Worm (Caenorhabditis elegans) whole organism, L2 larva: ENCODE data around the gene cfap-36.
"Not testable (repeated sequence)": the region's sequence is repeated elsewhere in the genome, so short reads cannot be mapped to it uniquely, and the experiment has no call there.

Experiments used
- C34F6.9 ChIP-seq: fragments of 150-350 bp; optimal IDR thresholded peaks from 2 replicates; lab custom pipeline; 2014; ENCODE audit warnings: missing biosample characterization, missing genetic modification characterization
- F13H6.1 ChIP-seq: sonication (generic microtip); optimal IDR thresholded peaks from 2 replicates; lab custom pipeline; 2016; ENCODE audit warnings: missing genetic modification characterization, missing compliant biosample characterization
- aly-2 ChIP-seq: fragments of 150-350 bp; optimal IDR thresholded peaks from 2 replicates; lab custom pipeline; 2014; ENCODE audit warnings: missing biosample characterization, missing genetic modification characterization
- ama-1 ChIP-seq: fragments of 150-350 bp; optimal IDR thresholded peaks from 2 replicates; lab custom pipeline; 2018; ENCODE audit warnings: inconsistent platforms
- blmp-1 ChIP-seq: sonication (generic microtip); optimal IDR thresholded peaks from 2 replicates; lab custom pipeline; 2017; ENCODE audit warnings: missing genetic modification characterization, mild to moderate bottlenecking, missing compliant biosample characterization, antibody characterized with exemption, moderate library complexity; ENCODE audit not compliant: insufficient read depth
- ceh-16 ChIP-seq: fragments of 150-350 bp; optimal IDR thresholded peaks from 2 replicates; lab custom pipeline; 2014; ENCODE audit warnings: missing biosample characterization, missing genetic modification characterization
- ceh-82 ChIP-seq: fragments of 150-350 bp; optimal IDR thresholded peaks from 2 replicates; lab custom pipeline; 2014; ENCODE audit warnings: missing biosample characterization, missing genetic modification characterization
- crh-2 ChIP-seq: sonication (generic microtip); optimal IDR thresholded peaks from 2 replicates; lab custom pipeline; 2017; ENCODE audit warnings: missing biosample characterization, missing genetic modification characterization
- dmd-4 ChIP-seq: sonication (generic microtip); optimal IDR thresholded peaks from 2 replicates; lab custom pipeline; 2017; ENCODE audit warnings: missing biosample characterization, missing genetic modification characterization
- egl-27 ChIP-seq: sonication (generic microtip); optimal IDR thresholded peaks from 3 replicates; lab custom pipeline; 2017; ENCODE audit warnings: missing biosample characterization, missing genetic modification reagents, missing genetic modification characterization
- elt-1 ChIP-seq: fragments of 150-350 bp; optimal IDR thresholded peaks from 2 replicates; lab custom pipeline; 2014; ENCODE audit warnings: missing biosample characterization, missing genetic modification characterization
- fos-1 ChIP-seq: fragments of 150-350 bp; optimal IDR thresholded peaks from 2 replicates; lab custom pipeline; 2014; ENCODE audit warnings: missing biosample characterization, missing genetic modification characterization
- gmeb-1 ChIP-seq: fragments of 150-350 bp; optimal IDR thresholded peaks from 2 replicates; lab custom pipeline; 2014; ENCODE audit warnings: missing biosample characterization, missing genetic modification characterization
- lin-11 ChIP-seq: fragments of 150-350 bp; sonication (generic microtip); optimal IDR thresholded peaks from 2 replicates; lab custom pipeline; 2014; ENCODE audit warnings: missing biosample characterization, missing genetic modification characterization, inconsistent platforms, mixed read lengths
- lin-13 ChIP-seq: fragments of 150-350 bp; optimal IDR thresholded peaks from 2 replicates; lab custom pipeline; 2014; ENCODE audit warnings: missing biosample characterization, missing genetic modification reagents, missing genetic modification characterization
- lsy-2 ChIP-seq, 2 experiments: fragments of 150-350 bp in 1 of 2; sonication (generic microtip) in 1 of 2; optimal IDR thresholded peaks; 2 replicates each; lab custom pipeline; 2014 to 2017; ENCODE audit warnings: missing biosample characterization in 2 of 2, missing genetic modification characterization in 2 of 2
- mab-5 ChIP-seq: fragments of 150-350 bp; optimal IDR thresholded peaks from 2 replicates; lab custom pipeline; 2014; ENCODE audit warnings: missing biosample characterization, missing genetic modification characterization
- mdl-1 ChIP-seq, 2 experiments: fragments of 150-350 bp in 1 of 2; sonication (generic microtip) in 1 of 2; optimal IDR thresholded peaks; 2 replicates each; lab custom pipeline; 2017; ENCODE audit warnings: missing biosample characterization in 2 of 2, missing genetic modification characterization in 2 of 2
- nhr-129 ChIP-seq: fragments of 150-350 bp; optimal IDR thresholded peaks from 2 replicates; lab custom pipeline; 2014; ENCODE audit warnings: missing biosample characterization, missing genetic modification characterization
- nhr-21 ChIP-seq: fragments of 150-350 bp; optimal IDR thresholded peaks from 2 replicates; lab custom pipeline; 2014; ENCODE audit warnings: missing biosample characterization, missing genetic modification characterization
- nhr-23 ChIP-seq: fragments of 150-350 bp; optimal IDR thresholded peaks from 2 replicates; lab custom pipeline; 2014; ENCODE audit warnings: missing biosample characterization, missing genetic modification reagents, missing genetic modification characterization
- nhr-25 ChIP-seq: fragments of 150-350 bp; sonication (generic microtip); optimal IDR thresholded peaks from 3 replicates; lab custom pipeline; 2014; ENCODE audit warnings: missing biosample characterization, missing genetic modification characterization
- nhr-77 ChIP-seq: fragments of 150-350 bp; optimal IDR thresholded peaks from 2 replicates; lab custom pipeline; 2014; ENCODE audit warnings: missing biosample characterization, missing genetic modification characterization
- sem-4 ChIP-seq: fragments of 150-350 bp; optimal IDR thresholded peaks from 2 replicates; lab custom pipeline; 2014; ENCODE audit warnings: missing biosample characterization, missing genetic modification reagents, missing genetic modification characterization
- sma-3 ChIP-seq: sonication (generic microtip); optimal IDR thresholded peaks from 2 replicates; lab custom pipeline; 2016; ENCODE audit warnings: missing genetic modification reagents, missing genetic modification characterization, missing compliant biosample characterization
- sma-9 ChIP-seq, 2 experiments: fragments of 150-350 bp in 1 of 2; sonication (generic microtip) in 1 of 2; optimal IDR thresholded peaks; 2 replicates each; lab custom pipeline; 2014 to 2016; ENCODE audit warnings: missing genetic modification characterization in 2 of 2, mild to moderate bottlenecking in 1 of 2, missing biosample characterization in 1 of 2, missing compliant biosample characterization in 1 of 2, missing genetic modification reagents in 1 of 2, moderate library complexity in 1 of 2
- snpc-4 ChIP-seq: fragments of 150-350 bp; optimal IDR thresholded peaks from 2 replicates; lab custom pipeline; 2014; ENCODE audit warnings: missing biosample characterization, missing genetic modification characterization
- unc-39 ChIP-seq: fragments of 150-350 bp; optimal IDR thresholded peaks from 2 replicates; lab custom pipeline; 2014; ENCODE audit warnings: missing biosample characterization, missing genetic modification characterization
- unc-55 ChIP-seq: fragments of 150-350 bp; sonication (generic microtip); optimal IDR thresholded peaks from 3 replicates; lab custom pipeline; 2014; ENCODE audit warnings: missing biosample characterization, missing genetic modification reagents, missing genetic modification characterization
- unc-62 ChIP-seq: fragments of 150-350 bp; optimal IDR thresholded peaks from 2 replicates; lab custom pipeline; 2014; ENCODE audit warnings: missing biosample characterization, missing genetic modification reagents, missing genetic modification characterization
- zag-1 ChIP-seq: fragments of 150-350 bp; optimal IDR thresholded peaks from 2 replicates; lab custom pipeline; 2014; ENCODE audit warnings: missing biosample characterization, missing genetic modification characterization

The cfap-36 gene

ce11 chrV:172110-172509 lies at the start of gene cfap-36:
cfap-36 (minus strand) TSS chrV:172210.
- no peak for TF ChIP-seq mab-5 (tag; lab: Kevin White, UChicago)
- no peak for TF ChIP-seq lin-13 (GFP tag; lab: Kevin White, UChicago)
- TF ChIP-seq sem-4 = no peak
- TF ChIP-seq unc-55 (GFP tag; lab: Kevin White, UChicago) = no peak
- no peak for TF ChIP-seq fos-1 (tag; lab: Kevin White, UChicago)
- TF ChIP-seq nhr-25 (tag; lab: Kevin White, UChicago) = no peak
- no peak for TF ChIP-seq ceh-16 (tag; lab: Kevin White, UChicago)
- TF ChIP-seq sma-9 (GFP tag; optimal IDR thresholded peaks at IDR 0.05; lab: Kevin White, UChicago) = no peak
- TF ChIP-seq sma-9 (tag; optimal IDR thresholded peaks at IDR 0.05; lab: Kevin White, UChicago) = no peak
- TF ChIP-seq egl-27 (tag; lab: Kevin White, UChicago) = no peak
- TF ChIP-seq blmp-1 (tag; lab: Kevin White, UChicago) = no peak
- TF ChIP-seq unc-62 (GFP tag; lab: Kevin White, UChicago) = no peak
- no peak for TF ChIP-seq elt-1 (tag; lab: Kevin White, UChicago)
- TF ChIP-seq unc-39 = no peak
- TF ChIP-seq nhr-21 = no peak
- TF ChIP-seq F13H6.1 (tag; lab: Kevin White, UChicago) = no peak
- no peak for TF ChIP-seq C34F6.9
- TF ChIP-seq, all 48 proteins: peak for 0

- TF ChIP-seq ceh-82 (tag; lab: Kevin White, UChicago) = no peak
- TF ChIP-seq fos-1 (tag; lab: Kevin White, UChicago) = no peak
- no peak for TF ChIP-seq C34F6.9
- TF ChIP-seq lsy-2 (tag; optimal IDR thresholded peaks at IDR 0.05; lab: Kevin White, UChicago) = no peak
- TF ChIP-seq dmd-4 (tag; lab: Kevin White, UChicago) = no peak
- no peak for TF ChIP-seq unc-55 (GFP tag; lab: Kevin White, UChicago)
- no peak for TF ChIP-seq crh-2 (tag; lab: Kevin White, UChicago)
- no peak for TF ChIP-seq gmeb-1 (tag; lab: Kevin White, UChicago)
- TF ChIP-seq nhr-129 (tag; lab: Kevin White, UChicago) = no peak
- TF ChIP-seq elt-1 (tag; lab: Kevin White, UChicago) = no peak
- TF ChIP-seq mdl-1 (tag; optimal IDR thresholded peaks at IDR 0.05; lab: Kevin White, UChicago) = no peak
- no peak for TF ChIP-seq sma-9 (GFP tag; optimal IDR thresholded peaks at IDR 0.05; lab: Kevin White, UChicago)
- no peak for TF ChIP-seq sma-9 (tag; optimal IDR thresholded peaks at IDR 0.05; lab: Kevin White, UChicago)
- TF ChIP-seq aly-2 (tag; lab: Kevin White, UChicago) = no peak
- TF ChIP-seq nhr-25 (tag; lab: Kevin White, UChicago) = no peak
- TF ChIP-seq, all 48 proteins: peak for 0
Measured at ce11 chrV:219632-220031, 47.6 kb upstream of the cfap-36 start, which contains the start of gene srh-80. srh-80 (plus strand) TSS chrV:219932.

DNA sequence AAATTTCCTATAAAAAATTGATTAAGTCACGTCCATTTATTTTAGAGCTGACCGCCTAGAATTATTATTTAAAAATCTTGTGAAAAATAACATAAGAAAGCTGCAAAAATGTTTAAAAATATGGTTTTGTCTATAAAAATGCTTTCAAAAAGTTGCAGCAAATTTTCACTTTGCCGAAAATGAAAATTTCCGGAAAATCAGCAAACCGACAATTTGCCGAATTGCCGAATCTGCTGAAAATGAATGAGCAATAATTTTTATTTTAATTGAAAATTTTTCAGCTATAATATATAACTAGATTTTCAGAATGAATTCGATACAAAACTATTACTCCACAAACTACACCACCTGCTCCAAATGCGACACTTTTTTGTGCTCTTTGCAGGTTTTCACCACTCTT lies 44.8 kb upstream of the cfap-36 start, which contains the start of gene srh-78:
Gene srh-78 (plus strand): TSS at position 301 of the 400 bp plus-strand sequence.
- no peak for TF ChIP-seq lin-11 (tag; lab: Kevin White, UChicago)

ce11 chrV:215697-216096 lies 43.7 kb upstream of the cfap-36 start:
- TF ChIP-seq sma-3 (GFP tag; lab: Kevin White, UChicago) = no peak
- TF ChIP-seq gmeb-1 (tag; lab: Kevin White, UChicago) = no peak
- TF ChIP-seq lin-11 (tag; lab: Kevin White, UChicago) = no peak
- TF ChIP-seq elt-1 (tag; lab: Kevin White, UChicago) = no peak
- no peak for TF ChIP-seq unc-62 (GFP tag; lab: Kevin White, UChicago)
- TF ChIP-seq nhr-77 (tag; lab: Kevin White, UChicago) = no peak
- no peak for TF ChIP-seq nhr-23
- no peak for TF ChIP-seq snpc-4 (tag; lab: Kevin White, UChicago)
- TF ChIP-seq ama-1 = no peak
- no peak for TF ChIP-seq ceh-82 (tag; lab: Kevin White, UChicago)
- TF ChIP-seq nhr-129 (tag; lab: Kevin White, UChicago) = no peak
- no peak for TF ChIP-seq C34F6.9

DNA sequence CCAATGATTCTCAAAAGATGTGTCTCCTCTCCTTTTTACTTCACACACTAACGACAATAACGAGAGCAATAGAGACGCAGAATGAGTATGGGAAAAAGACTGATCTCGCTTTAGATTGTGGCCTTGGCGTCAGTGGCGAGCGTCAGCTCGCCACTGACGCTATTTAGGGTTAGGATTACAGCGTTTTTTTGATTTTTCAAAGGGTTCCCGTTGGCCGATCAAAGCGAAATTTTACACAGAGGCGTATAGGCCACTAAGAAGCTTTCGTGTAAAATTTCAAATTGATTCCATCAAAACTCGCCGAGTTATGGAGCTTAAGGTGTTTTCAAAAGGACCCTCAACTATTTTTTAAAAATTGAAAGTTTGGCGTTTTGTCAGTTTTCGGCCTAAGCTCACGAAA lies 40.7 kb upstream of the cfap-36 start, which contains the start of gene DC2.5:
Gene DC2.5 (minus strand): TSS at position 101 of the 400 bp plus-strand sequence.
- not testable (repeated sequence) for TF ChIP-seq zag-1, fos-1, crh-2 (tag; lab: Kevin White, UChicago)
